Worm (Caenorhabditis elegans): ENCODE data around the gene msp-32.

The msp-32 gene

ce11 chrII:4941050-4941449 is 42.4 kb downstream of the msp-32 start, which contains the start of gene cblc-1 (continued):
- no peak for TF ChIP-seq nhr-90 (tag; optimal IDR thresholded peaks at IDR 0.05)
- TF ChIP-seq egl-44 (GFP tag; IDR thresholded peaks at IDR 0.05): no peak
- no peak for TF ChIP-seq somi-1 (GFP tag; optimal IDR thresholded peaks at IDR 0.05)
- no peak for TF ChIP-seq Y95B8A.8 (GFP tag; IDR thresholded peaks at IDR 0.05)
- TF ChIP-seq ztf-22 (GFP tag; optimal IDR thresholded peaks at IDR 0.05): no peak
- TF ChIP-seq attf-6 (GFP tag; IDR thresholded peaks at IDR 0.05): no peak
- TF ChIP-seq ets-4 (GFP tag; optimal IDR thresholded peaks at IDR 0.05): no peak
- TF ChIP-seq ceh-79 (tag; optimal IDR thresholded peaks at IDR 0.05): no peak

- no peak for TF ChIP-seq repo-1 (tag; optimal IDR thresholded peaks at IDR 0.05)
- TF ChIP-seq dpff-1 (tag; optimal IDR thresholded peaks at IDR 0.05): no peak
- no peak for TF ChIP-seq C06A6.2 (GFP tag; conservative IDR thresholded peaks at IDR 0.05)
These were observed 43.0 kb downstream of the msp-32 start, which contains the start of gene ZK546.19 for ce11 chrII:4941541-4942206. ZK546.19 (plus strand) TSS chrII:4941726.

DNA sequence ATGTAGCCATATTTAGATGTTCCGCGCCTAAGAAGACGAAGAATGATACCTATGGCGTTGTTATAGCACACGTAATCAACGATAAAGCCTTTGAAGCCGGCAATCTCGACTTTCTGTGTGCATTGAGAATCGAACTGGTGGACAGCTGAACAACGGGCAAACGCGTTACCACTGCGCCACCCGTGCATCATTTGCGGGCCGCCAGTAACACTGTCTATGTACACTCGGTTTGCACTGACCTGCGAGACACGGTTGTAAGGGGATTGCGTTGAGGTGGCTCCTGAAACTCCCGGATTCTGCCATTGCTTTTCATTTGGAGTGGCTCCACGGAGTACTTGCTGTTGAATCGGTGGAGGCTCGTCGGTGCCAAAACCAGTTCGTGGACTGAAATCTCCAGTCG is 43.8 kb downstream of the msp-32 start:
- TF ChIP-seq ceh-40 (GFP tag; IDR thresholded peaks at IDR 0.05) (no peak), fkh-3 (tag; optimal IDR thresholded peaks at IDR 0.05) (peak; percentile 78), gei-17 (GFP tag; optimal IDR thresholded peaks at IDR 0.05) (peak; percentile 21), chd-7 (tag; optimal IDR thresholded peaks at IDR 0.05) (peak; percentile 82), tlf-1 (GFP tag; optimal IDR thresholded peaks at IDR 0.05) (no peak), snpc-4 (GFP tag; optimal IDR thresholded peaks at IDR 0.05) (peak; percentile 64), snpc-4 (tag; optimal IDR thresholded peaks at IDR 0.05) (peak in 3 of 4 experiments; percentile 24 to 56 (median 29)), ztf-18 (tag; optimal IDR thresholded peaks at IDR 0.05) (peak; percentile 23), lir-1 (GFP tag; conservative IDR thresholded peaks at IDR 0.05) (no peak), rpc-1 (optimal IDR thresholded peaks at IDR 0.05) (peak; percentile 73), rpc-1 (tag; optimal IDR thresholded peaks at IDR 0.05) (peak; percentile 77), Y53F4B.3 (GFP tag; IDR thresholded peaks at IDR 0.05) (peak; percentile 38; the same call in 1 of the 2 replicates), xnd-1 (tag; optimal IDR thresholded peaks at IDR 0.05) (no peak), lin-54 (GFP tag; optimal IDR thresholded peaks at IDR 0.05) (peak; percentile 66), unc-130 (GFP tag; optimal IDR thresholded peaks at IDR 0.05) (peak; percentile 46), ceh-91 (GFP tag; IDR thresholded peaks at IDR 0.05) (0 out of 2 replicates have a peak, but pooled peaks have one; percentile 43), F57A8.1 (GFP tag; optimal IDR thresholded peaks at IDR 0.05) (no peak), snpc-1.1 (tag; optimal IDR thresholded peaks at IDR 0.05; ENCODE audit: insufficient read depth) (no peak), lsy-27 (tag; optimal IDR thresholded peaks at IDR 0.05; ENCODE audit: borderline replicate concordance, insufficient read depth) (no peak), hmg-1.2 (GFP tag; IDR thresholded peaks at IDR 0.05) (peak; percentile 59), lin-26 (GFP tag; IDR thresholded peaks at IDR 0.05) (peak; percentile 92), F23B12.7 (tag; optimal IDR thresholded peaks at IDR 0.05; ENCODE audit: insufficient read depth) (peak; percentile 38), mcd-1 (GFP tag; IDR thresholded peaks at IDR 0.05) (peak; percentile 65), nhr-27 (tag; optimal IDR thresholded peaks at IDR 0.05) (peak; percentile 31), athp-1 (tag; optimal IDR thresholded peaks at IDR 0.05) (peak; percentile 78), efl-1 (GFP tag; optimal IDR thresholded peaks at IDR 0.05) (no peak), ztf-3 (GFP tag; optimal IDR thresholded peaks at IDR 0.05) (no peak), Y79H2A.3 (GFP tag; conservative IDR thresholded peaks at IDR 0.05) (no peak), T07F8.4 (tag; optimal IDR thresholded peaks at IDR 0.05) (peak; percentile 58), B0035.1 (tag; optimal IDR thresholded peaks at IDR 0.05) (no peak), K11D2.4 (GFP tag; IDR thresholded peaks at IDR 0.05) (no peak), ceh-27 (GFP tag; optimal IDR thresholded peaks at IDR 0.05) (peak; percentile 49), attf-3 (GFP tag; conservative IDR thresholded peaks at IDR 0.05) (0 out of 2 replicates have a peak, but pooled peaks have one; percentile 12), nhr-179 (tag; optimal IDR thresholded peaks at IDR 0.05) (no peak)
